Fruit fly (Drosophila melanogaster): Measurements from ENCODE around the gene chico.

The chico gene

DNA sequence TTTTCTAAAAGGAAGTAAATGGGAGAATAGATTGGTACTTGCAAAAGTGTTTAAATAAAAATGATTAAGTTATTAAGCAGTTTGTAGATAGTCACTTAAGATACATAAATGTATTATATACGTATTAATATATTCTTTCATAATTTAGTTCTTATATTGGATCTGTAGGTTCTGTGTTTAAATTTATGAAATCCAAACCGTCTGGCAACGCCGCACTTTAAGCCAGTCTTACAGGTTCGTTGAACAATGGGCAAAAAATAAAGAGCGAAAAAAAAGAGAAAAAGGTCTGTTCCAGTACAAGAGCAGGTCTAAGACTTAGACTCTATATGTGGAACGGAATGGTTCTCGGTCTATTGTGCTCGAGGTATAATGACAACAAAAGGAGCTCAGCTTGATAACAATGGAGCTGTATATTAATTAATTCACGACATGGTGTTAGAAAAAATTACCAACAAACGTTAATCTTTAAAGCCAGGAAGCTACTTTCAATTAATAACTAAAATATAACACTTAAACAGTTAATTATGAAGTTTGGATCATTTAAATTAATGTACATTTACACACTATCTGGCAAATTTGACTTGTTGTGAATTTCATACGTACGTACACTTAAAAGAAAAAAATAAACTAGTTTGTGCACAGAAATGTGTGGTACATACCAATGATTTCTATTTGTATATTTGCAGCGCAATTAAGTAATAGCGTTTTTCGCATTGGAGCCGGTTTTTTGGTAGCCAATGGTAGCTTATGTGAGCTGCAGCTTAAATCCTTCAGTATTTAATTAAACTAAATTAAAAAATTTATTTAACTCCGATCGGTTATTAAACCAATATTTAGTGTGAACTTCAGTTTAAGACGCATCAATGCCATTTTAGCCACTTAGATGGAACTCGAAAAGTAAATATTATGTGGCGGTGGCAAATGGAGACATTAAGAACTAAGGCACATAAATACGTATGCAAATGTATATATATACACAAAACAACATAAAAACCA lies 37.8 kb downstream of the chico start, which contains the start of gene CG5731:
Gene CG5731 (minus strand): TSS at position 946 of the 996 bp plus-strand sequence.
- no peak for TF ChIP-seq salr (GFP tag; optimal IDR thresholded peaks at IDR 0.05)
- no peak for TF ChIP-seq CG16779 (tag; optimal IDR thresholded peaks at IDR 0.05)
- no peak for TF ChIP-seq CG4318 (GFP tag; optimal IDR thresholded peaks at IDR 0.05)
- TF ChIP-seq ss (GFP tag; optimal IDR thresholded peaks at IDR 0.05): no peak
- no peak for TF ChIP-seq Met (GFP tag; optimal IDR thresholded peaks at IDR 0.05)
- TF ChIP-seq CG10631 (GFP tag; optimal IDR thresholded peaks at IDR 0.05): peak; percentile 31
- TF ChIP-seq CG3919 (GFP tag; optimal IDR thresholded peaks at IDR 0.05): no peak
- TF ChIP-seq fd59A (GFP tag; optimal IDR thresholded peaks at IDR 0.05): no peak
- peak; percentile 70 for TF ChIP-seq Eip78C (GFP tag)
- TF ChIP-seq Eip93F (GFP tag; optimal IDR thresholded peaks at IDR 0.05): no peak
- TF ChIP-seq CG32006 (GFP tag; optimal IDR thresholded peaks at IDR 0.05): no peak
- TF ChIP-seq vri (GFP tag; optimal IDR thresholded peaks at IDR 0.05): no peak
- TF ChIP-seq CG6792 (GFP tag; optimal IDR thresholded peaks at IDR 0.05): no peak
- no peak for TF ChIP-seq achi (GFP tag; optimal IDR thresholded peaks at IDR 0.05)
- TF ChIP-seq fkh (GFP tag; optimal IDR thresholded peaks at IDR 0.05): peak; percentile 41
- no peak for TF ChIP-seq Hr4 (GFP tag; optimal IDR thresholded peaks at IDR 0.05)
- TF ChIP-seq Sox14 (GFP tag; optimal IDR thresholded peaks at IDR 0.05): no peak
- no peak for TF ChIP-seq CG8119 (GFP tag; IDR thresholded peaks at IDR 0.05)
- TF ChIP-seq eg (GFP tag; IDR thresholded peaks at IDR 0.05): no peak
- no peak for TF ChIP-seq CG6276 (GFP tag; optimal IDR thresholded peaks at IDR 0.05)
- no peak for TF ChIP-seq spab (GFP tag; optimal IDR thresholded peaks at IDR 0.05)
- TF ChIP-seq esn (GFP tag; optimal IDR thresholded peaks at IDR 0.05): no peak
- TF ChIP-seq Lpt (GFP tag; optimal IDR thresholded peaks at IDR 0.05): no peak

dm6 chr2L:10206633-10207162 lies 40.2 kb downstream of the chico start, which contains the start of gene Snx17:
TSS of gene Snx17 (minus strand) at chr2L:10206961.
- TF ChIP-seq net (GFP tag; optimal IDR thresholded peaks at IDR 0.05) (no peak), CG6276 (GFP tag; optimal IDR thresholded peaks at IDR 0.05) (no peak), CG10669 (GFP tag; optimal IDR thresholded peaks at IDR 0.05) (no peak), Hr4 (GFP tag; optimal IDR thresholded peaks at IDR 0.05) (no peak), Hr39 (GFP tag; optimal IDR thresholded peaks at IDR 0.05) (no peak), topi (GFP tag; optimal IDR thresholded peaks at IDR 0.05) (no peak), fd85E (GFP tag; optimal IDR thresholded peaks at IDR 0.05) (no peak), acj6 (GFP tag; optimal IDR thresholded peaks at IDR 0.05) (no peak), salr (GFP tag; optimal IDR thresholded peaks at IDR 0.05) (no peak)

DNA sequence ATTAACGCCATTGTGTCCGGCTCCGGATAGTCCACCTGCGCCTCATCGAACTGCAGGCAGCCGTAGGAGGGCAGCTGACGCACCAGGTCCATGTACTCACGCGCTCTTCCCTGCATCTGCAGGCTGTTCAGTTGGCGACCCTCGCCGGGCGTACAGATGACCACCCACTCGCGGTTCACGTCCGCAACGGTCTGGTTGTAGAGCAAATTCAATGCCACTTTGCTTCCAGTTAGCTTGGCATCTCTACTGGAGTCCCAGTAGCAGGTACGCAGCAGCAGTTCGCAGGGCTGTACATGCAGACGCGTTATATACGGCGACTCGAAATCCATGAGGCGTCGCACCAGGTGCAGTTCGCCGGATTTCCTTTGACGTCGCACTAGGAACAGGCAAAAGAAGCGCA lies 40.9 kb downstream of the chico start:
- TF ChIP-seq Hr38 (GFP tag; optimal IDR thresholded peaks at IDR 0.05) (no peak), Smox (GFP tag; optimal IDR thresholded peaks at IDR 0.05) (no peak), topi (GFP tag; optimal IDR thresholded peaks at IDR 0.05) (no peak), dac (GFP tag; optimal IDR thresholded peaks at IDR 0.05) (no peak), Sox102F (GFP tag; optimal IDR thresholded peaks at IDR 0.05) (no peak), CG6276 (GFP tag; optimal IDR thresholded peaks at IDR 0.05) (no peak), Eip93F (GFP tag; optimal IDR thresholded peaks at IDR 0.05) (no peak), CG6163 (GFP tag; IDR thresholded peaks at IDR 0.05) (no peak), CG31627 (GFP tag; optimal IDR thresholded peaks at IDR 0.05) (no peak), dsx (GFP tag; optimal IDR thresholded peaks at IDR 0.05; ENCODE audit: poor library complexity, severe bottlenecking) (no peak)

Measured in whole organism, prepupa.